Worm (Caenorhabditis elegans): Measurements from ENCODE around the gene T09A5.14.
A peak's percentile ranks its signal among the peaks of the same experiment; 100 is the strongest.

Gene T09A5.14

ce11 chrII:7808153-7808552, 24.0 kb upstream of the T09A5.14 start:
- TF ChIP-seq lin-13 (tag; optimal IDR thresholded peaks at IDR 0.05) = no peak

ce11 chrII:7808950-7809349, 23.2 kb upstream of the T09A5.14 start:
- TF ChIP-seq ceh-39 (tag; optimal IDR thresholded peaks at IDR 0.05) = no peak
- TF ChIP-seq unc-120 (tag; optimal IDR thresholded peaks at IDR 0.05; ENCODE audit: poor library complexity, severe bottlenecking) = peak; percentile 20

ce11 chrII:7809358-7809914, 22.7 kb upstream of the T09A5.14 start:
- no peak for TF ChIP-seq lsy-2 (tag; optimal IDR thresholded peaks at IDR 0.05)
- peak; percentile 64 for TF ChIP-seq cnd-1 (tag; optimal IDR thresholded peaks at IDR 0.05)
- TF ChIP-seq ham-2 (GFP tag; optimal IDR thresholded peaks at IDR 0.05) = no peak
- no peak for TF ChIP-seq tbx-8 (GFP tag; optimal IDR thresholded peaks at IDR 0.05)
- no peak for TF ChIP-seq ceh-83 (GFP tag; optimal IDR thresholded peaks at IDR 0.05)
- peak; percentile 62 for TF ChIP-seq ztf-11 (tag; optimal IDR thresholded peaks at IDR 0.05)
- peak; percentile 81 for TF ChIP-seq lin-32 (GFP tag; optimal IDR thresholded peaks at IDR 0.05)
- TF ChIP-seq ces-1 (GFP tag; optimal IDR thresholded peaks at IDR 0.05) = peak; percentile 90
- TF ChIP-seq nhr-76 (tag; optimal IDR thresholded peaks at IDR 0.05) = no peak
- peak; percentile 66 for TF ChIP-seq hlh-1 (tag; optimal IDR thresholded peaks at IDR 0.05)
- TF ChIP-seq nhr-12 (tag; optimal IDR thresholded peaks at IDR 0.05) = no peak
- TF ChIP-seq pha-4 (tag; optimal IDR thresholded peaks at IDR 0.05) = no peak
- no peak for TF ChIP-seq ceh-39 (tag; optimal IDR thresholded peaks at IDR 0.05)
- TF ChIP-seq bed-3 (GFP tag; optimal IDR thresholded peaks at IDR 0.05) = no peak
- peak; percentile 6 for TF ChIP-seq ceh-43 (GFP tag; optimal IDR thresholded peaks at IDR 0.05)
- TF ChIP-seq nhr-237 (tag; optimal IDR thresholded peaks at IDR 0.05) = no peak
- no peak for TF ChIP-seq elt-3 (tag; optimal IDR thresholded peaks at IDR 0.05)
- TF ChIP-seq mls-2 (tag; optimal IDR thresholded peaks at IDR 0.05) = peak; percentile 68
- TF ChIP-seq mab-5 (tag; optimal IDR thresholded peaks at IDR 0.05) = no peak
- no peak for TF ChIP-seq M03D4.4 (tag; optimal IDR thresholded peaks at IDR 0.05)
- TF ChIP-seq nhr-28 (tag; optimal IDR thresholded peaks at IDR 0.05) = no peak
- TF ChIP-seq unc-62 (GFP tag; optimal IDR thresholded peaks at IDR 0.05) = no peak

DNA sequence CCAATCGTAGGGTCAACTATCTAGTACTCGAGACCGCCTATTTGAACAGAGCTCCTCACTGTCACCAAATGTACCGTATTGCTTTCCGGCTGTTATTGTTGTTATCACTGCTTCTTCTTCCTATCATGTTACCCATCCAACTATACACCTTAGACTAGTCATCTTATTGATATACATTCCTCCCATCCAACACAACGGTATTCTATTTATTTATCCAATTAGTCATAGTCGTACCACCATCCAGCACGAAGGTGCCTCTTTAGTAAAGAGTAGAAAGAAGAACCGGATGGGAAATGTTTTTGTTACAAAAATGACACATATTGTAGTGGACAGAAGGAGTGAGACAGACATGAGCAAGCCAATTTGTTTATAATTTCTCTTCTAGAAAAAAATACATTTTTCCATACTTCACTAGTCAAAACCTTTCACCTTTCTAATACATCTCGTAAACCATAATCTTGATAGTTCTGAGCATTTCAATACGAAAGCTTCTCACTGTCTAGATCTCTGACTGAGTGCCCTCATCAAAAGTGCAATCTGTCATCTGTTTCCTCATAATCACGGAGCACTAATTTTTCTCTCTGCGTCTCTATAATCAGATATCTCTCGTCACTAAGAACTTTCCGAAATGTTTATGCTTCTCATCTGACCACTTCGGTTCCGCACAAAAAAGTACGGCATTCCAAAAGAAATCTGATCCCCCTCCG, 21.8 kb upstream of the T09A5.14 start:
- TF ChIP-seq elt-1 (tag; optimal IDR thresholded peaks at IDR 0.05; ENCODE audit: borderline replicate concordance, insufficient read depth) = no peak
- no peak for TF ChIP-seq nhr-12 (tag; optimal IDR thresholded peaks at IDR 0.05)
- TF ChIP-seq pha-4 (tag; optimal IDR thresholded peaks at IDR 0.05) = peak; percentile 35
- no peak for TF ChIP-seq drap-1 (GFP tag; optimal IDR thresholded peaks at IDR 0.05)
- TF ChIP-seq lsy-2 (tag; optimal IDR thresholded peaks at IDR 0.05) = peak; percentile 29
- TF ChIP-seq unc-120 (tag; optimal IDR thresholded peaks at IDR 0.05; ENCODE audit: poor library complexity, severe bottlenecking) = no peak
- no peak for TF ChIP-seq nhr-237 (tag; optimal IDR thresholded peaks at IDR 0.05)
- no peak for TF ChIP-seq bed-3 (GFP tag; optimal IDR thresholded peaks at IDR 0.05)
- TF ChIP-seq ceh-39 (tag; optimal IDR thresholded peaks at IDR 0.05) = no peak
- TF ChIP-seq ces-1 (GFP tag; optimal IDR thresholded peaks at IDR 0.05) = peak; percentile 7
- TF ChIP-seq elt-3 (tag; optimal IDR thresholded peaks at IDR 0.05) = no peak
- no peak for TF ChIP-seq flh-1 (GFP tag; optimal IDR thresholded peaks at IDR 0.05)
- TF ChIP-seq ztf-11 (tag; optimal IDR thresholded peaks at IDR 0.05) = peak; percentile 7
- TF ChIP-seq lin-13 (tag; optimal IDR thresholded peaks at IDR 0.05) = no peak
- TF ChIP-seq unc-62 (GFP tag; optimal IDR thresholded peaks at IDR 0.05) = no peak
- no peak for TF ChIP-seq mab-5 (tag; optimal IDR thresholded peaks at IDR 0.05)
- TF ChIP-seq M03D4.4 (tag; optimal IDR thresholded peaks at IDR 0.05) = no peak

- TF ChIP-seq cnd-1 (tag; optimal IDR thresholded peaks at IDR 0.05) (no peak), pha-4 (tag; optimal IDR thresholded peaks at IDR 0.05) (peak; percentile 25), nhr-28 (tag; optimal IDR thresholded peaks at IDR 0.05) (no peak), sem-2 (GFP tag; optimal IDR thresholded peaks at IDR 0.05) (no peak), ceh-39 (tag; optimal IDR thresholded peaks at IDR 0.05) (no peak), blmp-1 (tag; optimal IDR thresholded peaks at IDR 0.05) (no peak), lin-32 (GFP tag; optimal IDR thresholded peaks at IDR 0.05) (no peak), snpc-4 (tag; optimal IDR thresholded peaks at IDR 0.05) (no peak), tbx-8 (GFP tag; optimal IDR thresholded peaks at IDR 0.05) (no peak), unc-120 (tag; optimal IDR thresholded peaks at IDR 0.05; ENCODE audit: poor library complexity, severe bottlenecking) (peak; percentile 49), ceh-83 (GFP tag; optimal IDR thresholded peaks at IDR 0.05) (no peak), hlh-1 (tag; optimal IDR thresholded peaks at IDR 0.05) (peak; percentile 54), ham-2 (GFP tag; optimal IDR thresholded peaks at IDR 0.05) (peak; percentile 3), zip-8 (tag; optimal IDR thresholded peaks at IDR 0.05) (no peak), elt-1 (tag; optimal IDR thresholded peaks at IDR 0.05; ENCODE audit: borderline replicate concordance, insufficient read depth) (peak; percentile 23), flh-1 (GFP tag; optimal IDR thresholded peaks at IDR 0.05) (no peak), lsy-2 (tag; optimal IDR thresholded peaks at IDR 0.05) (no peak), ces-1 (GFP tag; optimal IDR thresholded peaks at IDR 0.05) (no peak), nhr-12 (tag; optimal IDR thresholded peaks at IDR 0.05) (no peak), drap-1 (GFP tag; optimal IDR thresholded peaks at IDR 0.05) (peak; percentile 29), nhr-76 (tag; optimal IDR thresholded peaks at IDR 0.05) (no peak), nhr-2 (tag; optimal IDR thresholded peaks at IDR 0.05) (peak; percentile 98), M03D4.4 (tag; optimal IDR thresholded peaks at IDR 0.05) (peak; percentile 55), ztf-11 (tag; optimal IDR thresholded peaks at IDR 0.05) (peak; percentile 57), elt-3 (tag; optimal IDR thresholded peaks at IDR 0.05) (no peak), bed-3 (GFP tag; optimal IDR thresholded peaks at IDR 0.05) (no peak), unc-62 (GFP tag; optimal IDR thresholded peaks at IDR 0.05) (no peak), mep-1 (tag; optimal IDR thresholded peaks at IDR 0.05) (no peak), nhr-237 (tag; optimal IDR thresholded peaks at IDR 0.05) (no peak), unc-39 (tag; optimal IDR thresholded peaks at IDR 0.05) (no peak)
These were observed 21.1 kb upstream of the T09A5.14 start, which contains the start of gene cki-1 for ce11 chrII:7810869-7811543. TSS of gene cki-1 (plus strand) at chrII:7811240.
